Fruit fly (Drosophila melanogaster): ENCODE measurements around the gene Frq1.
A peak's percentile ranks its signal among the peaks of the same experiment; 100 is the strongest.

The Frq1 gene

dm6 chrX:18153001-18153400, 2.2 kb upstream of the Frq1 start (continued):
- TF ChIP-seq Dad (GFP tag; optimal IDR thresholded peaks at IDR 0.05) (no peak), CG10147 (GFP tag; optimal IDR thresholded peaks at IDR 0.05) (no peak), Hsf (GFP tag; optimal IDR thresholded peaks at IDR 0.05) (no peak), sug (tag; optimal IDR thresholded peaks at IDR 0.05) (no peak), CG17328 (GFP tag; IDR thresholded peaks at IDR 0.05) (no peak), Bteb2 (GFP tag; optimal IDR thresholded peaks at IDR 0.05) (no peak), grau (tag; optimal IDR thresholded peaks at IDR 0.05) (peak; percentile 15), CG9215 (GFP tag; IDR thresholded peaks at IDR 0.05) (peak; percentile 29; the same call in 1 of the 2 replicates), lmd (GFP tag; IDR thresholded peaks at IDR 0.05) (no peak), ssp (GFP tag; IDR thresholded peaks at IDR 0.05) (no peak), CG5245 (GFP tag; optimal IDR thresholded peaks at IDR 0.05) (no peak), CG2712 (tag; optimal IDR thresholded peaks at IDR 0.05) (no peak), row (GFP tag; IDR thresholded peaks at IDR 0.05) (peak; percentile 57; the same call in 2 of the 3 replicates), ash1 (GFP tag; optimal IDR thresholded peaks at IDR 0.05) (no peak), CG4424 (GFP tag; optimal IDR thresholded peaks at IDR 0.05) (no peak), Dip3 (GFP tag; optimal IDR thresholded peaks at IDR 0.05) (no peak), dimm (GFP tag; IDR thresholded peaks at IDR 0.05) (no peak), CG3281 (GFP tag; optimal IDR thresholded peaks at IDR 0.05) (peak; percentile 28), Rx (GFP tag; IDR thresholded peaks at IDR 0.05) (no peak), oc (tag; optimal IDR thresholded peaks at IDR 0.05) (no peak), Aef1 (GFP tag; IDR thresholded peaks at IDR 0.05) (no peak), ci (GFP tag; IDR thresholded peaks at IDR 0.05) (no peak), maf-S (GFP tag; optimal IDR thresholded peaks at IDR 0.05) (no peak), H2.0 (GFP tag; IDR thresholded peaks at IDR 0.05) (no peak), MESR4 (GFP tag; optimal IDR thresholded peaks at IDR 0.05) (no peak), CG9609 (GFP tag; optimal IDR thresholded peaks at IDR 0.05) (no peak), CG1603 (tag; optimal IDR thresholded peaks at IDR 0.05) (no peak), ind (GFP tag; optimal IDR thresholded peaks at IDR 0.05) (no peak), CG4707 (GFP tag; optimal IDR thresholded peaks at IDR 0.05) (no peak), zen2 (GFP tag; IDR thresholded peaks at IDR 0.05; ENCODE audit: partially characterized antibody) (no peak), D (optimal IDR thresholded peaks at IDR 0.05) (no peak), D (GFP tag; optimal IDR thresholded peaks at IDR 0.05) (no peak), dmrt99B (tag; optimal IDR thresholded peaks at IDR 0.05) (peak; percentile 21), Dref (GFP tag; IDR thresholded peaks at IDR 0.05) (no peak), vnd (GFP tag; IDR thresholded peaks at IDR 0.05; ENCODE audit: partially characterized antibody) (no peak), Med (GFP tag) (peak; percentile 65), HmgZ (tag; optimal IDR thresholded peaks at IDR 0.05) (no peak), CG13775 (GFP tag; optimal IDR thresholded peaks at IDR 0.05) (no peak), B-H2 (GFP tag; optimal IDR thresholded peaks at IDR 0.05) (no peak), fd96Cb (tag; optimal IDR thresholded peaks at IDR 0.05) (no peak), CG16815 (GFP tag; optimal IDR thresholded peaks at IDR 0.05) (no peak), CG6683 (GFP tag; optimal IDR thresholded peaks at IDR 0.05) (no peak), CG3163 (GFP tag; optimal IDR thresholded peaks at IDR 0.05) (no peak), Ets65A (GFP tag) (no peak), Dek (tag; optimal IDR thresholded peaks at IDR 0.05) (no peak), CG32532 (GFP tag; IDR thresholded peaks at IDR 0.05) (peak; percentile 31; the same call in 1 of the 2 replicates), lab (GFP tag; optimal IDR thresholded peaks at IDR 0.05) (peak; percentile 56), CG33557 (GFP tag; optimal IDR thresholded peaks at IDR 0.05) (no peak), fd64A (GFP tag; optimal IDR thresholded peaks at IDR 0.05) (no peak), sob (GFP tag; IDR thresholded peaks at IDR 0.05) (0 out of 2 replicates have a peak, but pooled peaks have one; percentile 18), nau (GFP tag; optimal IDR thresholded peaks at IDR 0.05) (no peak), gce (GFP tag; IDR thresholded peaks at IDR 0.05) (no peak), so (GFP tag; IDR thresholded peaks at IDR 0.05) (no peak)

Data from whole organism, embryonic.